Fruit fly (Drosophila melanogaster) whole organism, embryonic: ENCODE measurements around the gene CG14043.
A peak's percentile ranks its signal among the peaks of the same experiment; 100 is the strongest.

Experiments
- CG10321 ChIP-seq: fragments of 200-800 bp; sonication (Bioruptor generic); IDR thresholded peaks from 2 replicates; pipeline ENCODE4 v1.3.6; 2022; ENCODE audit warnings: missing biosample characterization, missing genetic modification characterization
- CG10565 ChIP-seq: fragments of 200-800 bp; sonication (Bioruptor generic); optimal IDR thresholded peaks from 3 replicates; lab custom pipeline; 2016; ENCODE audit warnings: missing biosample characterization, mild to moderate bottlenecking, missing genetic modification characterization
- CG11456 ChIP-seq: fragments of 200-800 bp; sonication (Bioruptor generic); IDR thresholded peaks from 3 replicates; pipeline ENCODE4 v1.3.6; 2022; ENCODE audit warnings: missing biosample characterization, missing genetic modification characterization
- CG12391 ChIP-seq: fragments of 200-800 bp; sonication (Bioruptor generic); optimal IDR thresholded peaks from 3 replicates; lab custom pipeline; 2018; ENCODE audit warnings: missing biosample characterization, mild to moderate bottlenecking, missing genetic modification characterization, moderate library complexity
- CG13624 ChIP-seq: fragments of 200-800 bp; sonication (Bioruptor generic); optimal IDR thresholded peaks from 2 replicates; lab custom pipeline; 2016; ENCODE audit warnings: missing biosample characterization, missing genetic modification characterization
- CG14050 ChIP-seq: fragments of 200-800 bp; sonication (Bioruptor generic); IDR thresholded peaks from 3 replicates; pipeline ENCODE4 v1.3.6; 2022; ENCODE audit warnings: missing biosample characterization, missing genetic modification characterization
- CG14441 ChIP-seq: fragments of 200-800 bp; sonication (Bioruptor generic); IDR thresholded peaks from 2 replicates; pipeline ENCODE4 v1.3.6; 2022; ENCODE audit warnings: missing biosample characterization, missing genetic modification characterization
- CG14710 ChIP-seq: fragments of 200-800 bp; sonication (Bioruptor generic); optimal IDR thresholded peaks from 3 replicates; lab custom pipeline; 2019; ENCODE audit warnings: missing biosample characterization, mild to moderate bottlenecking, missing genetic modification characterization, moderate library complexity
- CG15011 ChIP-seq: fragments of 200-800 bp; sonication (Bioruptor generic); optimal IDR thresholded peaks from 3 replicates; lab custom pipeline; 2018; ENCODE audit warnings: missing biosample characterization, mild to moderate bottlenecking, missing genetic modification characterization
- CG15073 ChIP-seq: fragments of 200-800 bp; sonication (Bioruptor generic); optimal IDR thresholded peaks from 2 replicates; lab custom pipeline; 2016; ENCODE audit warnings: missing biosample characterization, missing genetic modification characterization
- CG15269 ChIP-seq: fragments of 200-800 bp; sonication (Bioruptor generic); optimal IDR thresholded peaks from 2 replicates; lab custom pipeline; 2018; ENCODE audit warnings: missing biosample characterization, mild to moderate bottlenecking, missing genetic modification characterization, moderate library complexity
- CG15696 ChIP-seq: fragments of 200-800 bp; sonication (Bioruptor generic); optimal IDR thresholded peaks from 2 replicates; lab custom pipeline; 2019; ENCODE audit warnings: missing biosample characterization, mild to moderate bottlenecking, missing genetic modification characterization, moderate library complexity
- CG1602 ChIP-seq: fragments of 200-800 bp; sonication (Bioruptor generic); optimal IDR thresholded peaks from 3 replicates; lab custom pipeline; 2016; ENCODE audit warnings: missing biosample characterization, missing genetic modification characterization
- CG17612 ChIP-seq: fragments of 200-800 bp; sonication (Bioruptor generic); IDR thresholded peaks from 2 replicates; pipeline ENCODE4 v1.3.6; 2022; ENCODE audit warnings: missing biosample characterization, missing genetic modification characterization
- CG18011 ChIP-seq: fragments of 200-800 bp; sonication (Bioruptor generic); optimal IDR thresholded peaks from 2 replicates; lab custom pipeline; 2017; ENCODE audit warnings: missing biosample characterization, missing genetic modification characterization, mild to moderate bottlenecking, moderate library complexity, missing genotype
- CG2116 ChIP-seq: fragments of 200-800 bp; sonication (Bioruptor generic); optimal IDR thresholded peaks from 3 replicates; lab custom pipeline; 2018; ENCODE audit warnings: missing biosample characterization, mild to moderate bottlenecking, missing genetic modification characterization
- CG3065 ChIP-seq: fragments of 200-800 bp; sonication (Bioruptor generic); optimal IDR thresholded peaks from 2 replicates; lab custom pipeline; 2016; ENCODE audit warnings: missing biosample characterization, missing genetic modification characterization
- CG6254 ChIP-seq: fragments of 200-800 bp; sonication (Bioruptor generic); optimal IDR thresholded peaks from 3 replicates; lab custom pipeline; 2017; ENCODE audit warnings: mild to moderate bottlenecking, missing biosample characterization, missing genetic modification reagents, missing genetic modification characterization
- CG7271 ChIP-seq: fragments of 200-800 bp; sonication (Bioruptor generic); optimal IDR thresholded peaks from 2 replicates; lab custom pipeline; 2018; ENCODE audit warnings: missing biosample characterization, mild to moderate bottlenecking, missing genetic modification characterization, moderate library complexity
- CG7786 ChIP-seq: fragments of 200-800 bp; sonication (Bioruptor generic); optimal IDR thresholded peaks from 2 replicates; lab custom pipeline; 2016; ENCODE audit warnings: missing biosample characterization, missing genetic modification characterization
- E2f1 ChIP-seq: fragments of 200-800 bp; sonication (Bioruptor generic); IDR thresholded peaks from 2 replicates; pipeline ENCODE4 v1.3.6; 2022; ENCODE audit warnings: missing biosample characterization, missing genetic modification characterization
- Ets65A ChIP-seq: fragments of 200-800 bp; sonication (Bioruptor generic); peaks from one replicate; lab custom pipeline; 2016; ENCODE audit warnings: missing biosample characterization, missing genetic modification characterization
- Fer1 ChIP-seq: fragments of 200-800 bp; sonication (Bioruptor generic); optimal IDR thresholded peaks from 2 replicates; lab custom pipeline; 2017; ENCODE audit warnings: missing biosample characterization, mild to moderate bottlenecking, missing genetic modification characterization
- H2.0 ChIP-seq: fragments of 200-800 bp; sonication (Bioruptor generic); IDR thresholded peaks from 2 replicates; pipeline ENCODE4 v1.3.6; 2022; ENCODE audit warnings: missing biosample characterization, missing genetic modification characterization
- Hmr ChIP-seq: fragments of 200-800 bp; sonication (Bioruptor generic); optimal IDR thresholded peaks from 3 replicates; lab custom pipeline; 2017; ENCODE audit warnings: mild to moderate bottlenecking, missing biosample characterization, missing genetic modification reagents, missing genetic modification characterization
- Hr78 ChIP-seq, 2 experiments: fragments of 200-800 bp in 1 of 2; fragments of >200 bp in 1 of 2; sonication (Bioruptor generic) in 1 of 2; optimal IDR thresholded peaks; 2 replicates each; lab custom pipeline; 2017 to 2019; ENCODE audit warnings: missing biosample characterization in 2 of 2, missing genetic modification characterization in 2 of 2, mild to moderate bottlenecking in 1 of 2, moderate library complexity in 1 of 2
- MESR4 ChIP-seq: fragments of 200-800 bp; sonication (Bioruptor generic); optimal IDR thresholded peaks from 2 replicates; lab custom pipeline; 2018; ENCODE audit warnings: missing biosample characterization, mild to moderate bottlenecking, missing genetic modification characterization, moderate library complexity
- Myb ChIP-seq: fragments of 200-800 bp; sonication (Bioruptor generic); optimal IDR thresholded peaks from 2 replicates; lab custom pipeline; 2016; ENCODE audit warnings: missing biosample characterization, missing genetic modification characterization
- NK7.1 ChIP-seq: fragments of 200-800 bp; sonication (Bioruptor generic); optimal IDR thresholded peaks from 3 replicates; lab custom pipeline; 2016; ENCODE audit warnings: missing biosample characterization, missing genetic modification characterization
- Optix ChIP-seq: fragments of 200-800 bp; sonication (Bioruptor generic); IDR thresholded peaks from 3 replicates; pipeline ENCODE4 v1.3.6; 2022; ENCODE audit warnings: missing biosample characterization, missing genetic modification characterization
- Rfx ChIP-seq: fragments of 200-800 bp; sonication (Bioruptor generic); IDR thresholded peaks from 2 replicates; pipeline ENCODE4 v1.3.6; 2022; ENCODE audit warnings: missing biosample characterization, missing genetic modification characterization
- Xbp1 ChIP-seq: fragments of 200-800 bp; sonication (Bioruptor generic); optimal IDR thresholded peaks from 3 replicates; lab custom pipeline; 2016; ENCODE audit warnings: missing biosample characterization, mild to moderate bottlenecking, missing genetic modification characterization
- abd-A ChIP-seq: fragments of 200-800 bp; sonication (Bioruptor generic); optimal IDR thresholded peaks from 3 replicates; lab custom pipeline; 2019; ENCODE audit warnings: missing biosample characterization, mild to moderate bottlenecking, missing genetic modification characterization, moderate library complexity
- ato ChIP-seq: fragments of 200-800 bp; sonication (Bioruptor generic); IDR thresholded peaks from 2 replicates; pipeline ENCODE4 v1.3.6; 2022; ENCODE audit warnings: missing biosample characterization, missing genetic modification characterization; ENCODE audit not compliant: partially characterized antibody
- chinmo ChIP-seq: fragments of 200-800 bp; sonication (Bioruptor generic); IDR thresholded peaks from 4 replicates; pipeline ENCODE4 v1.3.6; 2022; ENCODE audit warnings: missing biosample characterization, missing genetic modification characterization; ENCODE audit not compliant: partially characterized antibody
- ci ChIP-seq: fragments of 200-800 bp; sonication (Bioruptor generic); IDR thresholded peaks from 3 replicates; pipeline ENCODE4 v1.3.6; 2022; ENCODE audit warnings: missing biosample characterization, missing genetic modification characterization
- disco-r ChIP-seq: fragments of 200-800 bp; sonication (Bioruptor generic); optimal IDR thresholded peaks from 2 replicates; lab custom pipeline; 2016; ENCODE audit warnings: missing biosample characterization, missing genetic modification characterization
- ewg ChIP-seq: fragments of 200-800 bp; sonication (Bioruptor generic); optimal IDR thresholded peaks from 3 replicates; lab custom pipeline; 2017; ENCODE audit warnings: mild to moderate bottlenecking, missing biosample characterization, missing genetic modification reagents, missing genetic modification characterization
- fd96Cb ChIP-seq: fragments of 200-800 bp; sonication (Bioruptor generic); optimal IDR thresholded peaks from 2 replicates; lab custom pipeline; 2018; ENCODE audit warnings: missing biosample characterization, mild to moderate bottlenecking, missing genetic modification characterization, moderate library complexity
- grau ChIP-seq: fragments of 200-800 bp; optimal IDR thresholded peaks from 3 replicates; lab custom pipeline; 2019; ENCODE audit warnings: missing biosample characterization, mild to moderate bottlenecking, missing genetic modification characterization, moderate library complexity
- gt ChIP-seq: fragments of 200-800 bp; sonication (Bioruptor generic); IDR thresholded peaks from 2 replicates; pipeline ENCODE4 v1.3.6; 2022; ENCODE audit warnings: missing biosample characterization, missing genetic modification characterization
- lab ChIP-seq: fragments of 200-800 bp; sonication (Bioruptor generic); optimal IDR thresholded peaks from 3 replicates; lab custom pipeline; 2017; ENCODE audit warnings: missing biosample characterization, missing genetic modification characterization, mild to moderate bottlenecking, moderate library complexity, missing genetic modification reagents
- org-1 ChIP-seq: fragments of 200-800 bp; sonication (Bioruptor generic); optimal IDR thresholded peaks from 2 replicates; lab custom pipeline; 2017; ENCODE audit warnings: missing biosample characterization, missing genetic modification characterization
- pan ChIP-seq, 4 experiments: fragments of >200 bp in 3 of 4; fragments of 200-800 bp in 1 of 4; sonication (Bioruptor generic) in 1 of 4; optimal IDR thresholded peaks in 3 of 4; IDR thresholded peaks in 1 of 4; 2 replicates each; pipeline versions ENCODE4 v1.3.6 to Lab custom; 2017 to 2022; ENCODE audit warnings: missing biosample characterization in 2 of 4, missing genetic modification characterization in 2 of 4, mixed read lengths in 1 of 4
- psq ChIP-seq: fragments of 200-800 bp; sonication (Bioruptor generic); optimal IDR thresholded peaks from 2 replicates; lab custom pipeline; 2017; ENCODE audit warnings: missing biosample characterization, missing genetic modification characterization
- repo ChIP-seq: fragments of 200-800 bp; sonication (Bioruptor generic); optimal IDR thresholded peaks from 2 replicates; lab custom pipeline; 2016; ENCODE audit warnings: missing biosample characterization, missing genetic modification characterization
- sens ChIP-seq: fragments of 200-800 bp; sonication (Bioruptor generic); peaks from one replicate; lab custom pipeline; 2016; ENCODE audit warnings: missing biosample characterization, missing genetic modification characterization
- unc-4 ChIP-seq: fragments of 200-800 bp; sonication (Bioruptor generic); IDR thresholded peaks from 2 replicates; pipeline ENCODE4 v1.3.6; 2022; ENCODE audit warnings: missing biosample characterization, missing genetic modification characterization; ENCODE audit not compliant: partially characterized antibody

Gene CG14043

dm6 chr2L:4981278-4981966, 9.9 kb downstream of the CG14043 start, which contains the start of the genes CG8892 and CG34126 (continued):
- TF ChIP-seq Hmr (GFP tag; lab: Kevin White, UChicago) (peak; percentile 98), disco-r (peak; percentile 83), CG11456 (GFP tag; lab: Robert Waterston, UW) (peak; percentile 97), E2f1 (GFP tag; lab: Robert Waterston, UW) (peak; percentile 94), CG7786 (GFP tag; lab: Kevin White, UChicago) (peak; percentile 96), CG17612 (peak; percentile 87), CG14710 (peak; percentile 98), MESR4 (GFP tag; lab: Kevin White, UChicago) (peak; percentile 66), ci (GFP tag; lab: Robert Waterston, UW) (peak; percentile 89), CG1602 (GFP tag; lab: Kevin White, UChicago) (peak; percentile 99), Optix (GFP tag; lab: Robert Waterston, UW) (peak; percentile 92), ewg (peak; percentile 95), gt (peak; percentile 94), psq (GFP tag; lab: Kevin White, UChicago) (peak; percentile 93), CG15073 (GFP tag; lab: Kevin White, UChicago) (peak; percentile 84), Hr78 (GFP tag; optimal IDR thresholded peaks at IDR 0.05; lab: Kevin White, UChicago) (peak in 1 of 2 experiments; percentile 75), CG12391 (peak; percentile 98), Myb (GFP tag; lab: Kevin White, UChicago) (peak; percentile 84), Rfx (GFP tag; lab: Robert Waterston, UW) (peak; percentile 98), org-1 (GFP tag; lab: Kevin White, UChicago) (peak; percentile 96), ato (GFP tag; lab: Robert Waterston, UW) (no peak), chinmo (peak; percentile 87; the same call in 2 of the 4 replicates), CG10321 (GFP tag; lab: Robert Waterston, UW) (peak; percentile 69), NK7.1 (peak; percentile 82), lab (peak; percentile 98), CG3065 (GFP tag; lab: Kevin White, UChicago) (peak; percentile 96), H2.0 (GFP tag; lab: Robert Waterston, UW) (peak; percentile 92), CG7271 (peak; percentile 85), CG10565 (GFP tag; lab: Kevin White, UChicago) (peak; percentile 92), repo (GFP tag; lab: Kevin White, UChicago) (peak; percentile 91), fd96Cb (tag; lab: Kevin White, UChicago) (peak; percentile 97), CG2116 (peak; percentile 87), Fer1 (GFP tag; lab: Kevin White, UChicago) (peak; percentile 97), sens (peak; percentile 99), unc-4 (GFP tag; lab: Robert Waterston, UW) (0 out of 2 replicates have a peak, but pooled peaks have one; percentile 27), CG14050 (GFP tag; lab: Robert Waterston, UW) (peak; percentile 89), CG18011 (peak; percentile 90), pan (optimal IDR thresholded peaks at IDR 0.05; lab: Kevin White, UChicago) (no peak), pan (GFP tag; optimal IDR thresholded peaks at IDR 0.05 in 1 of 2, IDR thresholded peaks at IDR 0.05 in 1 of 2) (peak in 1 of 2 experiments; percentile 94), CG15696 (tag; lab: Kevin White, UChicago) (peak; percentile 98), CG15269 (tag; lab: Kevin White, UChicago) (peak; percentile 96), CG6254 (GFP tag; lab: Kevin White, UChicago) (peak; percentile 89), CG15011 (GFP tag; lab: Kevin White, UChicago) (peak; percentile 95), CG13624 (GFP tag; lab: Kevin White, UChicago) (peak; percentile 96), CG14441 (peak; percentile 94), Ets65A (peak; percentile 100), grau (tag; lab: Kevin White, UChicago) (peak; percentile 96), abd-A (tag; lab: Kevin White, UChicago) (peak; percentile 89), Xbp1 (GFP tag; lab: Kevin White, UChicago) (peak; percentile 99)
